Fruit fly (Drosophila melanogaster) whole organism, embryonic: ENCODE measurements around the gene Ir7g.

Experiments
- Adf1 ChIP-seq: fragments of 200-800 bp; sonication (Bioruptor generic); IDR thresholded peaks from 2 replicates; pipeline ENCODE4 v1.3.6; 2022; ENCODE audit warnings: missing biosample characterization, missing genetic modification characterization
- Aef1 ChIP-seq: fragments of 200-800 bp; sonication (Bioruptor generic); IDR thresholded peaks from 3 replicates; pipeline ENCODE4 v1.3.6; 2022; ENCODE audit warnings: missing biosample characterization, missing genetic modification characterization
- Asciz ChIP-seq: fragments of 200-800 bp; sonication (Bioruptor generic); optimal IDR thresholded peaks from 2 replicates; lab custom pipeline; 2017; ENCODE audit warnings: missing biosample characterization, mild to moderate bottlenecking, missing genetic modification characterization, missing genetic modification reagents
- Blimp-1 ChIP-seq: fragments of 200-800 bp; sonication (Bioruptor generic); optimal IDR thresholded peaks from 3 replicates; lab custom pipeline; 2018; ENCODE audit warnings: missing biosample characterization, missing genetic modification characterization, mild to moderate bottlenecking, moderate library complexity, missing genetic modification reagents
- C15 ChIP-seq: fragments of 200-800 bp; sonication (Bioruptor generic); IDR thresholded peaks from 3 replicates; pipeline ENCODE4 v1.3.6; 2022; ENCODE audit warnings: missing biosample characterization, missing genetic modification characterization
- CG10267 ChIP-seq: fragments of 200-800 bp; sonication (Bioruptor generic); optimal IDR thresholded peaks from 2 replicates; lab custom pipeline; 2018; ENCODE audit warnings: missing biosample characterization, mild to moderate bottlenecking, missing genetic modification characterization, moderate library complexity
- CG10366 ChIP-seq: fragments of 200-800 bp; sonication (Bioruptor generic); IDR thresholded peaks from 2 replicates; pipeline ENCODE4 v1.3.6; 2022; ENCODE audit warnings: missing biosample characterization, missing genetic modification characterization
- CG12659 ChIP-seq: fragments of 200-800 bp; sonication (Bioruptor generic); optimal IDR thresholded peaks from 3 replicates; lab custom pipeline; 2017; ENCODE audit warnings: mild to moderate bottlenecking, missing biosample characterization, missing genetic modification reagents, missing genetic modification characterization
- CG12744 ChIP-seq: fragments of 200-800 bp; sonication (Bioruptor generic); optimal IDR thresholded peaks from 2 replicates; lab custom pipeline; 2016; ENCODE audit warnings: missing biosample characterization, missing genetic modification characterization
- CG13424 ChIP-seq: fragments of 200-800 bp; sonication (Bioruptor generic); optimal IDR thresholded peaks from 2 replicates; lab custom pipeline; 2019; ENCODE audit warnings: missing biosample characterization, mild to moderate bottlenecking, missing genetic modification characterization, moderate library complexity
- CG14860 ChIP-seq: fragments of 200-800 bp; sonication (Bioruptor generic); IDR thresholded peaks from 3 replicates; pipeline ENCODE4 v1.3.6; 2022; ENCODE audit warnings: missing biosample characterization, missing genetic modification characterization; ENCODE audit not compliant: partially characterized antibody
- CG16779 ChIP-seq: fragments of 200-800 bp; sonication (Bioruptor generic); IDR thresholded peaks from 2 replicates; pipeline ENCODE4 v1.3.6; 2022; ENCODE audit warnings: missing biosample characterization, missing genetic modification characterization
- CG16863 ChIP-seq: fragments of 200-800 bp; sonication (Bioruptor generic); optimal IDR thresholded peaks from 3 replicates; lab custom pipeline; 2016; ENCODE audit warnings: missing biosample characterization, missing genetic modification characterization
- CG18619 ChIP-seq: fragments of 200-800 bp; sonication (Bioruptor generic); optimal IDR thresholded peaks from 3 replicates; lab custom pipeline; 2017; ENCODE audit warnings: missing biosample characterization, mild to moderate bottlenecking, missing genetic modification characterization
- CG31365 ChIP-seq: fragments of 200-800 bp; sonication (Bioruptor generic); optimal IDR thresholded peaks from 2 replicates; lab custom pipeline; 2018; ENCODE audit warnings: missing biosample characterization, mild to moderate bottlenecking, missing genetic modification characterization
- CG31388 ChIP-seq: fragments of 200-800 bp; sonication (Bioruptor generic); optimal IDR thresholded peaks from 2 replicates; lab custom pipeline; 2016; ENCODE audit warnings: missing biosample characterization, missing genetic modification characterization
- CG3163 ChIP-seq: fragments of 200-800 bp; sonication (Bioruptor generic); optimal IDR thresholded peaks from 3 replicates; lab custom pipeline; 2016; ENCODE audit warnings: missing biosample characterization, missing genetic modification characterization
- CG4707 ChIP-seq: fragments of 200-800 bp; sonication (Bioruptor generic); optimal IDR thresholded peaks from 2 replicates; lab custom pipeline; 2018; ENCODE audit warnings: missing biosample characterization, mild to moderate bottlenecking, missing genetic modification characterization, moderate library complexity
- CG4854 ChIP-seq: fragments of 200-800 bp; sonication (Bioruptor generic); optimal IDR thresholded peaks from 2 replicates; lab custom pipeline; 2016; ENCODE audit warnings: missing biosample characterization, missing genetic modification characterization, inconsistent platforms
- CG7556 ChIP-seq: fragments of 200-800 bp; sonication (Bioruptor generic); optimal IDR thresholded peaks from 2 replicates; lab custom pipeline; 2017; ENCODE audit warnings: missing biosample characterization, mild to moderate bottlenecking, missing genetic modification characterization
- CG7786 ChIP-seq: fragments of 200-800 bp; sonication (Bioruptor generic); optimal IDR thresholded peaks from 2 replicates; lab custom pipeline; 2016; ENCODE audit warnings: missing biosample characterization, missing genetic modification characterization
- CG8944 ChIP-seq: fragments of 200-800 bp; sonication (Bioruptor generic); optimal IDR thresholded peaks from 3 replicates; lab custom pipeline; 2016; ENCODE audit warnings: missing biosample characterization, missing genetic modification characterization
- D19A ChIP-seq: fragments of 200-800 bp; optimal IDR thresholded peaks from 3 replicates; lab custom pipeline; 2019; ENCODE audit warnings: missing biosample characterization, mild to moderate bottlenecking, missing genetic modification characterization, moderate library complexity
- D19B ChIP-seq: fragments of 200-800 bp; sonication (Bioruptor generic); optimal IDR thresholded peaks from 2 replicates; lab custom pipeline; 2017; ENCODE audit warnings: missing biosample characterization, mild to moderate bottlenecking, missing genetic modification characterization
- Dfd ChIP-seq, 2 experiments: fragments of >200 bp; optimal IDR thresholded peaks; 2 replicates each; lab custom pipeline; 2017; ENCODE audit warnings: missing biosample characterization in 2 of 2, missing genetic modification characterization in 2 of 2
- Dref ChIP-seq: fragments of 200-800 bp; sonication (Bioruptor generic); IDR thresholded peaks from 2 replicates; pipeline ENCODE4 v1.3.6; 2022; ENCODE audit warnings: missing biosample characterization, missing genetic modification characterization
- Fer3 ChIP-seq: fragments of 200-800 bp; sonication (Bioruptor generic); optimal IDR thresholded peaks from 2 replicates; lab custom pipeline; 2018; ENCODE audit warnings: missing biosample characterization, mild to moderate bottlenecking, missing genetic modification characterization, moderate library complexity
- Med ChIP-seq: fragments of 200-800 bp; sonication (Bioruptor generic); peaks from one replicate; lab custom pipeline; 2016; ENCODE audit warnings: missing biosample characterization, missing genetic modification characterization, mild to moderate bottlenecking, inconsistent platforms, moderate library complexity
- Optix ChIP-seq: fragments of 200-800 bp; sonication (Bioruptor generic); IDR thresholded peaks from 3 replicates; pipeline ENCODE4 v1.3.6; 2022; ENCODE audit warnings: missing biosample characterization, missing genetic modification characterization
- Usf ChIP-seq: fragments of 200-800 bp; sonication (Bioruptor generic); optimal IDR thresholded peaks from 2 replicates; lab custom pipeline; 2017; ENCODE audit warnings: missing genotype, missing biosample characterization, missing genetic modification characterization
- ase ChIP-seq: fragments of 200-800 bp; sonication (Bioruptor generic); IDR thresholded peaks from 3 replicates; pipeline ENCODE4 v1.3.6; 2022; ENCODE audit warnings: missing biosample characterization, missing genetic modification characterization
- caup ChIP-seq: fragments of 200-800 bp; sonication (Bioruptor generic); optimal IDR thresholded peaks from 3 replicates; lab custom pipeline; 2017; ENCODE audit warnings: missing biosample characterization, mild to moderate bottlenecking, missing genetic modification characterization, moderate library complexity; ENCODE audit not compliant: severe bottlenecking
- disco-r ChIP-seq: fragments of 200-800 bp; sonication (Bioruptor generic); optimal IDR thresholded peaks from 2 replicates; lab custom pipeline; 2016; ENCODE audit warnings: missing biosample characterization, missing genetic modification characterization
- dmrt11E ChIP-seq: fragments of 200-800 bp; sonication (Bioruptor generic); optimal IDR thresholded peaks from 3 replicates; lab custom pipeline; 2018; ENCODE audit warnings: missing biosample characterization, mild to moderate bottlenecking, missing genetic modification characterization, moderate library complexity
- hkb ChIP-seq, 2 experiments: fragments of 200-800 bp in 1 of 2; fragments of >200 bp in 1 of 2; sonication (Bioruptor generic) in 1 of 2; IDR thresholded peaks in 1 of 2; optimal IDR thresholded peaks in 1 of 2; 2 replicates each; pipeline versions ENCODE4 v1.3.6 to Lab custom; 2017 to 2022; ENCODE audit warnings: missing biosample characterization in 1 of 2, missing genetic modification characterization in 1 of 2
- lmd ChIP-seq: fragments of 200-800 bp; sonication (Bioruptor generic); IDR thresholded peaks from 2 replicates; pipeline ENCODE4 v1.3.6; 2022; ENCODE audit warnings: missing biosample characterization, missing genetic modification characterization
- luna ChIP-seq: fragments of 200-800 bp; sonication (Bioruptor generic); optimal IDR thresholded peaks from 2 replicates; lab custom pipeline; 2016; ENCODE audit warnings: missing biosample characterization, missing genetic modification characterization
- mld ChIP-seq: fragments of 200-800 bp; sonication (Bioruptor generic); IDR thresholded peaks from 3 replicates; pipeline ENCODE4 v1.3.6; 2022; ENCODE audit warnings: missing biosample characterization, missing genetic modification characterization; ENCODE audit not compliant: partially characterized antibody
- prd ChIP-seq, 3 experiments: fragments of >200 bp in 2 of 3; fragments of 200-800 bp in 1 of 3; sonication (Bioruptor generic) in 1 of 3; optimal IDR thresholded peaks in 2 of 3; IDR thresholded peaks in 1 of 3; 2 replicates in 2 of 3; 3 replicates in 1 of 3; pipeline versions ENCODE4 v1.3.6 to Lab custom; 2017 to 2022; ENCODE audit warnings: missing biosample characterization in 1 of 3, missing genetic modification characterization in 1 of 3
- pzg ChIP-seq: fragments of 200-800 bp; sonication (Bioruptor generic); optimal IDR thresholded peaks from 3 replicates; lab custom pipeline; 2018; ENCODE audit warnings: missing biosample characterization, mild to moderate bottlenecking, missing genetic modification characterization, moderate library complexity
- ranshi ChIP-seq: fragments of 200-800 bp; sonication (Bioruptor generic); IDR thresholded peaks from 2 replicates; pipeline ENCODE4 v1.3.6; 2022; ENCODE audit warnings: missing biosample characterization, missing genetic modification characterization
- sisA ChIP-seq: fragments of 200-800 bp; sonication (Bioruptor generic); IDR thresholded peaks from 2 replicates; pipeline ENCODE4 v1.3.6; 2022; ENCODE audit warnings: missing biosample characterization, missing genetic modification characterization
- slou ChIP-seq: fragments of 200-800 bp; sonication (Bioruptor generic); optimal IDR thresholded peaks from 3 replicates; lab custom pipeline; 2016; ENCODE audit warnings: missing biosample characterization, missing genetic modification characterization
- sr ChIP-seq: fragments of 200-800 bp; sonication (Bioruptor generic); IDR thresholded peaks from 3 replicates; pipeline ENCODE4 v1.3.6; 2022; ENCODE audit warnings: missing biosample characterization, missing genetic modification characterization
- ttk ChIP-seq: fragments of 200-800 bp; sonication (Bioruptor generic); IDR thresholded peaks from 2 replicates; pipeline ENCODE4 v2.1.2; 2022; ENCODE audit warnings: missing biosample characterization, missing genetic modification characterization

The Ir7g gene

DNA sequence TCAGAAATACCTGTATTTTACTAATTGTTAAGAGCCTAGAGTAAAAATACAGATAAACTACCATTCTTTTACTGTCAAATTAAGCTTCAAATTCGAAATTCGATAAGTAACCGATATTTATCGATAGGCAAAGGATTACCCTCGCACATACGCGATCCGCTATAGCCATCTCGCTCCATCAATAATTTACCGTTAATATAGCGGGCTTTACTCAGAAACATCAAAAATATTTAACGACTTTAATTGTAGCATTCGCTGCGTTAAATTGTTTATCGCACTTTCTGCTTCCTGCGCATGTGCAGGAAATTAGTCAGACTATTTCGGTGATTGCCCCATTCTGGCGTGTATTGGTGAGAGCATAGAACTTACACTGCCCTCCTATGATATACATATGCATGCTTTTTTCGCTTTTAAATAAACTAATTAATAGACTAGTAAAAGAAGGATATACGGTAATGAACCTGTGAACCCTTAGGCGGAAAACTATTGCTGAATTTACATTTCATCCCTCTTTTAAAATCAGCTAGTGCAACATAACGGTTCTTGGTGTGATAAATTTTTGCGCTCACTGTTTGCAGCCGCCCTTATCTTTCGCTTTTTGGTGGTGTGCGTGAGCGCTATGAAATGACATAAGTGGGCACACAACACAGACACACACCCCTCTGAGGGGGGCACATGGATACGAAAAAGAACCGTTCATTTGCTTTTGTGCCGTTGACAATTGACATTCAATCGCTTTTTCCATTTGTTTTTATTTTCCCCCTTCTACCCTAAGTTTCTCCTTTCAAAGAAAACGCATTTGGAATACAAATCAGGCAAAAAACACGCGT lies 24.0 kb downstream of the Ir7g start, which contains the start of the genes dpr14 and spidey (continued):
- peak; percentile 73 for TF ChIP-seq dmrt11E

DNA sequence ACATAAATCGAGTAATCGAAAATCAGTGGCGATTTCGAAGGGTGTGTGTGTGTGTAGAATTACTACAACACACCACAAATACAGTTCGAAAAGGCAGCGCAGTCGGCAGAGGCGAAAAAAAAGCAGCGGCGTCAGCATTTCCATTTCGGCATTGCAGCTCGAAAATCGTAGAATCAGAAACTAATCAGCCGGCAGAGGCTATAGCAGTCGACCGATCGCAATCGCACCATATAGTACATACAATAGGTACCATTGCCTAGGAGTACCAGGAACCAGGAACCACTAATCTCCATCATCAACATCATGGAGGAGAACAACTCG lies 24.6 kb downstream of the Ir7g start:
- TF ChIP-seq Adf1 (GFP tag; lab: Robert Waterston, UW): peak; percentile 5
- TF ChIP-seq Dref (GFP tag; lab: Robert Waterston, UW): 0 out of 2 replicates have a peak, but pooled peaks have one; percentile 1
- no peak for TF ChIP-seq CG16863
- TF ChIP-seq CG12659: no peak

DNA sequence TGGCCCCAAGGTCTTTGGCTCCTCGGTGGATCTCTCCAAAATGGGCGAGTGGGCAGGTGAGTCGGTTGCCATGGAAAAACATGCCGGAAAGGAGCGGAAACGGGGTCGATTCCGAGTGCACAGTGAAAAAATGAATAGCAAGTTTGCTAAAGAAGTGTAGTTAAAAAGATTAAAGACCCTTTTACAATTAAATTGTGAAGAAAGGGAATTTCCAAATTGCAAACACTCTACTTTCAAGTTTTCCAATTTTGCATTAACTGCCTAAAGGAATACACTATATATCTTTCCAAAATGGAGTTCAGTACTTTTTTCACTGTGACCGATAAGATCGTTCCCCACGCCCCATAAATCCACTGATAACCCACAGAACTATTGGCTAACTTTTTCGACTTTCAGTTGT lies 25.0 kb downstream of the Ir7g start:
- TF ChIP-seq D19B (GFP tag; lab: Kevin White, UChicago) (no peak), Usf (GFP tag; lab: Kevin White, UChicago) (no peak), CG10366 (GFP tag; lab: Robert Waterston, UW) (no peak), CG14860 (GFP tag; lab: Robert Waterston, UW) (no peak), CG31388 (no peak), hkb (optimal IDR thresholded peaks at IDR 0.05; lab: Kevin White, UChicago) (no peak), hkb (GFP tag; IDR thresholded peaks at IDR 0.05; lab: Robert Waterston, UW) (0 out of 2 replicates have a peak, but pooled peaks have one; percentile 36), Asciz (no peak), CG18619 (GFP tag; lab: Kevin White, UChicago) (no peak), Fer3 (peak; percentile 3), CG10267 (no peak), CG12744 (GFP tag; lab: Kevin White, UChicago) (no peak), CG31365 (no peak), CG13424 (tag; lab: Kevin White, UChicago) (peak; percentile 25), Dfd (GFP tag; optimal IDR thresholded peaks at IDR 0.05; lab: Kevin White, UChicago) (no peak), D19A (tag; lab: Kevin White, UChicago) (peak; percentile 15), lmd (GFP tag; lab: Robert Waterston, UW) (0 out of 2 replicates have a peak, but pooled peaks have one; percentile 33), slou (GFP tag; lab: Kevin White, UChicago) (no peak), caup (GFP tag; lab: Kevin White, UChicago) (no peak), luna (GFP tag; lab: Kevin White, UChicago) (no peak), Med (GFP tag; lab: Kevin White, UChicago) (peak; percentile 79), disco-r (no peak), Optix (GFP tag; lab: Robert Waterston, UW) (no peak), ttk (GFP tag; lab: Robert Waterston, UW) (0 out of 2 replicates have a peak, but pooled peaks have one; percentile 44), sisA (GFP tag; lab: Robert Waterston, UW) (peak; percentile 17; the same call in 1 of the 2 replicates), ase (GFP tag; lab: Robert Waterston, UW) (0 out of 3 replicates have a peak, but pooled peaks have one; percentile 50), CG16779 (GFP tag; lab: Robert Waterston, UW) (no peak), CG7786 (GFP tag; lab: Kevin White, UChicago) (peak; percentile 20), sr (GFP tag; lab: Robert Waterston, UW) (no peak), prd (optimal IDR thresholded peaks at IDR 0.05; lab: Kevin White, UChicago) (no peak), prd (GFP tag; IDR thresholded peaks at IDR 0.05; lab: Robert Waterston, UW) (peak; percentile 56), pzg (GFP tag; lab: Kevin White, UChicago) (no peak), C15 (GFP tag; lab: Robert Waterston, UW) (no peak), ranshi (0 out of 2 replicates have a peak, but pooled peaks have one; percentile 36), CG7556 (GFP tag; lab: Kevin White, UChicago) (peak; percentile 20), CG8944 (no peak), CG3163 (GFP tag; lab: Kevin White, UChicago) (no peak), mld (no peak), CG4854 (GFP tag; lab: Kevin White, UChicago) (no peak), Blimp-1 (no peak), Aef1 (GFP tag; lab: Robert Waterston, UW) (no peak), CG4707 (no peak)
